Fruit fly (Drosophila melanogaster) Kc167 (cell line): Measurements from ENCODE around the gene PH4alphaNE2.

ENCODE experiments used
- Myc ChIP-seq: fragments of >200 bp; optimal IDR thresholded peaks from 2 replicates; lab custom pipeline; 2017; ENCODE audit warnings: missing external identifiers
- Sin3A ChIP-seq: fragments of >200 bp; optimal IDR thresholded peaks from 2 replicates; lab custom pipeline; 2018; ENCODE audit warnings: missing external identifiers
- h ChIP-seq: fragments of >200 bp; optimal IDR thresholded peaks from 3 replicates; lab custom pipeline; 2018; ENCODE audit warnings: missing external identifiers
- insv ChIP-seq: fragments of >200 bp; optimal IDR thresholded peaks from 3 replicates; lab custom pipeline; 2018; ENCODE audit warnings: missing external identifiers
- psq ChIP-seq: fragments of >200 bp; optimal IDR thresholded peaks from 2 replicates; lab custom pipeline; 2017; ENCODE audit warnings: missing external identifiers
- ttk ChIP-seq: sonication (Bioruptor generic); optimal IDR thresholded peaks from 2 replicates; lab custom pipeline; 2017; ENCODE audit warnings: missing external identifiers

The PH4alphaNE2 gene

dm6 chr3R:30512114-30512513, at the start of gene PH4alphaNE2:
Gene PH4alphaNE2, minus strand, starts transcription at chr3R:30512214.
- no peak for TF ChIP-seq Sin3A (lab: Kevin White, UChicago)
- TF ChIP-seq h (lab: Kevin White, UChicago): no peak
- no peak for TF ChIP-seq psq (lab: Kevin White, UChicago)
- no peak for TF ChIP-seq insv
- TF ChIP-seq ttk (lab: Kevin White, UChicago): no peak
- TF ChIP-seq Myc (lab: Kevin White, UChicago): no peak

DNA sequence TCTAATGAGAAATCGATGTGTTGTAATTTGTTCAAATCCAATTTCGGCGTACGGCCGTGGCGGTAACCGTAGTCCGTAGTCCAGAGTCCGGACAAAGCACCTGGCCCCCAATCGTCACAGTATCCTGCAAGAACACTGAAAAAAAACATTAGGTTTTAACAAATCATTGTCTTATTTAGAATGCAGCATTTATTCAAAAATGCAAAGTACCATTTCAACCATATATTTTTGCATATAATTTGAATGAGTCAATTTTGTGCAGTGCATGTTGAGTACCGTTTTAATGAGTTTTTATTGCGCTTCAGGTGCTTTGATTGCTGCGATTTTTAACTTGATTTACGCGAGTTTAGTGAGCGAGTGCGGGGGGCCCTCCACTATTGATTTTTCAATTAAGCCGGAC, 49.2 kb upstream of the PH4alphaNE2 start:
- TF ChIP-seq Myc (lab: Kevin White, UChicago): no peak
- TF ChIP-seq h (lab: Kevin White, UChicago): no peak
- TF ChIP-seq psq (lab: Kevin White, UChicago): no peak
- TF ChIP-seq Sin3A (lab: Kevin White, UChicago): no peak
- TF ChIP-seq insv: no peak
- TF ChIP-seq ttk (lab: Kevin White, UChicago): no peak

- TF ChIP-seq h (lab: Kevin White, UChicago): no peak
These were observed 48.1 kb upstream of the PH4alphaNE2 start, which contains the start of gene CG34155 for dm6 chr3R:30560070-30560469. Gene CG34155, minus strand, starts transcription at chr3R:30560199.

DNA sequence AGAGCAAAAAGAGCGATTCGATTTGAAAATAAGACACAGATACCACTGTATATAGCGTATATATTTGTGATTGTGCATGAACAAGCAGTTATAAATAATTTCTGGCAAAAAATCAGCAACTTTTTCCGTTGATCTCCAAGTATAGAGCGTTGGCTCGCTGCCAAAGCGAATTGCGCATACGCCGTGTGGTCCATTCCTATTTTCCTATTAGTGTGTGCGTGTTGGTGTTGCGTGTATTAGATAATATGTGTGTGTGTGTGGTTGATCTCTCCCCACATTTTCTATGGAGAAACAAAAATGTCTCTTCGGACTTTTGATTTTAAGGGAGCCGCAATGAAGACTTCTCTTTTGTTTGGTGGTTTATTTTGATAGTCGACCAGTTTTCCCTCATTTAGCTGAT, 40.5 kb upstream of the PH4alphaNE2 start:
- TF ChIP-seq Myc (lab: Kevin White, UChicago) (no peak), psq (lab: Kevin White, UChicago) (no peak), insv (no peak), h (lab: Kevin White, UChicago) (no peak), Sin3A (lab: Kevin White, UChicago) (no peak), ttk (lab: Kevin White, UChicago) (no peak)

- TF ChIP-seq h (lab: Kevin White, UChicago): no peak
- no peak for TF ChIP-seq Sin3A (lab: Kevin White, UChicago)
- TF ChIP-seq ttk (lab: Kevin White, UChicago): no peak
- no peak for TF ChIP-seq Myc (lab: Kevin White, UChicago)
- TF ChIP-seq psq (lab: Kevin White, UChicago): no peak
- TF ChIP-seq insv: no peak
These were observed 38.0 kb upstream of the PH4alphaNE2 start for dm6 chr3R:30550044-30550443.

DNA sequence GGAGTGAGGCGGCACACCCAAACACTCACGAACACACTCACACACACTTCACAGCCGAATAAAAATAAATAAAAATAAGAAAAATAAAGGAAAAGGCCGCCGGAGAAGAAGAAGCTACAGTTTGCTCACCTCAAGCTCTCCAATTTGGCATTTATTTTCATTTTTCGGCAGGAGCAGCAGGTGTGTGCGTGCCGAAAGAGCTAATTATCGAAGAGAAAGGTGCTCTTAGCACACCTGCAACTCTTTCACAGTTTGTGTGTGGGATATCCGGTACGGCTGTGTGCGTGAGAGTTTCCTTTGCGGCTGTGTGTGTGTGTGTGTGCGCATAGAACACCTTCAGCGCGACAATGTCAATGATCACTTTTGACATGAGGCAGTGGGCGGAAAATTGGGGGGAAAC, 33.0 kb upstream of the PH4alphaNE2 start:
- TF ChIP-seq h (lab: Kevin White, UChicago): no peak
- no peak for TF ChIP-seq psq (lab: Kevin White, UChicago)
- TF ChIP-seq Myc (lab: Kevin White, UChicago): no peak
- TF ChIP-seq insv: no peak

dm6 chr3R:30541469-30541868, 29.5 kb upstream of the PH4alphaNE2 start:
- TF ChIP-seq insv (no peak), Myc (lab: Kevin White, UChicago) (no peak), h (lab: Kevin White, UChicago) (no peak), ttk (lab: Kevin White, UChicago) (no peak), psq (lab: Kevin White, UChicago) (no peak), Sin3A (lab: Kevin White, UChicago) (no peak)

- TF ChIP-seq Myc (lab: Kevin White, UChicago) (no peak), ttk (lab: Kevin White, UChicago) (no peak), h (lab: Kevin White, UChicago) (no peak), psq (lab: Kevin White, UChicago) (no peak), insv (no peak), Sin3A (lab: Kevin White, UChicago) (no peak)
These were observed 28.2 kb upstream of the PH4alphaNE2 start for dm6 chr3R:30540196-30540595.

dm6 chr3R:30536919-30537318, 24.9 kb upstream of the PH4alphaNE2 start:
- TF ChIP-seq ttk (lab: Kevin White, UChicago): no peak
- TF ChIP-seq insv: no peak
- TF ChIP-seq Sin3A (lab: Kevin White, UChicago): no peak
- no peak for TF ChIP-seq psq (lab: Kevin White, UChicago)
- TF ChIP-seq h (lab: Kevin White, UChicago): no peak

- TF ChIP-seq insv: no peak
- no peak for TF ChIP-seq Myc (lab: Kevin White, UChicago)
- no peak for TF ChIP-seq Sin3A (lab: Kevin White, UChicago)
- TF ChIP-seq ttk (lab: Kevin White, UChicago): no peak
- no peak for TF ChIP-seq psq (lab: Kevin White, UChicago)
- TF ChIP-seq h (lab: Kevin White, UChicago): no peak
These were observed 24.4 kb upstream of the PH4alphaNE2 start for dm6 chr3R:30536432-30536831.

- TF ChIP-seq Myc (lab: Kevin White, UChicago): no peak
- TF ChIP-seq Sin3A (lab: Kevin White, UChicago): no peak
- no peak for TF ChIP-seq ttk (lab: Kevin White, UChicago)
- no peak for TF ChIP-seq h (lab: Kevin White, UChicago)
- TF ChIP-seq psq (lab: Kevin White, UChicago): no peak
These were observed 22.4 kb upstream of the PH4alphaNE2 start for dm6 chr3R:30534444-30534843.

dm6 chr3R:30531989-30532653, 20.1 kb upstream of the PH4alphaNE2 start, which contains the start of gene tmod:
Gene tmod, plus strand, starts transcription at chr3R:30532607.
- TF ChIP-seq ttk (lab: Kevin White, UChicago): no peak
- TF ChIP-seq Sin3A (lab: Kevin White, UChicago): no peak
- TF ChIP-seq insv: no peak
- no peak for TF ChIP-seq Myc (lab: Kevin White, UChicago)
- no peak for TF ChIP-seq h (lab: Kevin White, UChicago)
- no peak for TF ChIP-seq psq (lab: Kevin White, UChicago)
